Fruit fly (Drosophila melanogaster) whole organism, adult: ENCODE measurements around the gene CG12481.

Experiments used
- CG14711 ChIP-seq: fragments of 200-800 bp; sonication (Bioruptor generic); optimal IDR thresholded peaks from 2 replicates; lab custom pipeline; 2018; ENCODE audit warnings: missing biosample characterization, mild to moderate bottlenecking, missing genetic modification characterization, moderate library complexity
- CG1620 ChIP-seq: fragments of 200-800 bp; sonication (Bioruptor generic); optimal IDR thresholded peaks from 2 replicates; lab custom pipeline; 2016; ENCODE audit warnings: missing biosample characterization, missing genetic modification characterization
- CG5204 ChIP-seq: fragments of 200-800 bp; sonication (Bioruptor generic); optimal IDR thresholded peaks from 2 replicates; lab custom pipeline; 2016; ENCODE audit warnings: missing biosample characterization, missing genetic modification characterization
- CG7045 ChIP-seq: fragments of 200-800 bp; sonication (Bioruptor generic); optimal IDR thresholded peaks from 2 replicates; lab custom pipeline; 2017; ENCODE audit warnings: missing biosample characterization, mild to moderate bottlenecking, missing genetic modification characterization
- CG7101 ChIP-seq: fragments of 200-800 bp; sonication (Bioruptor generic); optimal IDR thresholded peaks from 2 replicates; lab custom pipeline; 2018; ENCODE audit warnings: missing biosample characterization, mild to moderate bottlenecking, missing genetic modification characterization, moderate library complexity
- Clk ChIP-seq: fragments of 200-800 bp; sonication (Bioruptor generic); optimal IDR thresholded peaks from 2 replicates; lab custom pipeline; 2017; ENCODE audit warnings: missing biosample characterization, missing genetic modification characterization
- Hr96 ChIP-seq: fragments of 200-800 bp; sonication (Bioruptor generic); optimal IDR thresholded peaks from 2 replicates; lab custom pipeline; 2016; ENCODE audit warnings: missing biosample characterization, missing genetic modification characterization
- kay ChIP-seq: fragments of 200-800 bp; sonication (Bioruptor generic); peaks from one replicate; lab custom pipeline; 2016; ENCODE audit warnings: missing biosample characterization, missing genetic modification characterization, borderline replicate concordance
- ovo ChIP-seq: fragments of 200-800 bp; sonication (Bioruptor generic); optimal IDR thresholded peaks from 2 replicates; lab custom pipeline; 2016; ENCODE audit warnings: missing biosample characterization, missing genetic modification characterization
- toe ChIP-seq: fragments of 200-800 bp; sonication (Bioruptor generic); optimal IDR thresholded peaks from 2 replicates; lab custom pipeline; 2016; ENCODE audit warnings: missing biosample characterization, missing genetic modification characterization

DNA sequence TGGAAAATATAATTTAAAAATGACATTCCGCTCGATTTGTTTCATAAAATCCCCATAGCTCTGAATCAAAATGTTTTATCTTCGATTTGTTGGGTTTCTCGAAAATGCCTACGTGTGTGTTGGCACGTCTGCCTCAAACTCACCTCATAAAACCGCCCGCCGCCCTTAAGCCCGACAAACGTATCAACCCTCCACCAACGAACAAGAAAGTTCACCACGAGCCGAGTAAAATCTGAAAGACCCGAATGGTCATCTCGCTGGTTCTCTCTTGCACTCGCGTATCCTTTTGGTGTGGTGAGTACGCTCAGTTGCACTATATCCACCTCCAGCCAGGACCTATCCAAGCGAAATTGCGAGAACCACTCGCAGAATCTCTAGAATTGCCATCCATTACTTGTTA is 34.9 kb downstream of the CG12481 start:
- TF ChIP-seq CG7101 (tag; lab: Kevin White, UChicago) (no peak), kay (GFP tag; lab: Kevin White, UChicago) (no peak), CG7045 (GFP tag; lab: Kevin White, UChicago) (no peak), Hr96 (GFP tag; lab: Kevin White, UChicago) (no peak), CG5204 (GFP tag; lab: Kevin White, UChicago) (no peak), Clk (GFP tag; lab: Kevin White, UChicago) (no peak), toe (GFP tag; lab: Kevin White, UChicago) (no peak), CG1620 (no peak), ovo (GFP tag; lab: Kevin White, UChicago) (no peak), CG14711 (tag; lab: Kevin White, UChicago) (no peak)
